Worm (Caenorhabditis elegans): ENCODE data around the gene F47C12.8.

The F47C12.8 gene

ce11 chrIV:3963498-3963897 lies 34.9 kb downstream of the F47C12.8 start:
- TF ChIP-seq nhr-48 (tag; optimal IDR thresholded peaks at IDR 0.05) (no peak), mep-1 (tag; optimal IDR thresholded peaks at IDR 0.05) (no peak), hlh-11 (tag; optimal IDR thresholded peaks at IDR 0.05) (no peak), dmd-6 (GFP tag; IDR thresholded peaks at IDR 0.05) (peak; percentile 22; the same call in 1 of the 2 replicates), ceh-32 (tag; optimal IDR thresholded peaks at IDR 0.05; ENCODE audit: poor library complexity) (no peak), nhr-28 (tag; optimal IDR thresholded peaks at IDR 0.05) (peak; percentile 64), hlh-30 (tag; optimal IDR thresholded peaks at IDR 0.05; ENCODE audit: insufficient read depth) (peak; percentile 9), duxl-1 (tag; optimal IDR thresholded peaks at IDR 0.05; ENCODE audit: poor library complexity) (no peak), ZK337.2 (GFP tag; IDR thresholded peaks at IDR 0.05) (no peak), dpl-1 (GFP tag; optimal IDR thresholded peaks at IDR 0.05) (no peak), tra-1 (GFP tag; IDR thresholded peaks at IDR 0.05) (no peak), Y5F2A.4 (GFP tag; optimal IDR thresholded peaks at IDR 0.05) (no peak), zfp-2 (tag; optimal IDR thresholded peaks at IDR 0.05) (no peak), lin-38 (GFP tag; IDR thresholded peaks at IDR 0.05) (no peak), ceh-20 (GFP tag; IDR thresholded peaks at IDR 0.05) (no peak), nhr-111 (GFP tag; optimal IDR thresholded peaks at IDR 0.05) (no peak), aha-1 (tag) (no peak), lsy-2 (tag; optimal IDR thresholded peaks at IDR 0.05) (no peak)

- TF ChIP-seq snpc-1.2 (GFP tag; IDR thresholded peaks at IDR 0.05) = no peak
- no peak for TF ChIP-seq ztf-7 (tag; optimal IDR thresholded peaks at IDR 0.05)
- no peak for TF ChIP-seq lim-7 (GFP tag; IDR thresholded peaks at IDR 0.05)
- TF ChIP-seq nhr-25 (tag; optimal IDR thresholded peaks at IDR 0.05; ENCODE audit: borderline replicate concordance, insufficient read depth) = no peak
- TF ChIP-seq egl-43 (GFP tag; IDR thresholded peaks at IDR 0.05) = no peak
- no peak for TF ChIP-seq arid-1 (GFP tag; conservative IDR thresholded peaks at IDR 0.05)
- no peak for TF ChIP-seq lin-15B (tag; optimal IDR thresholded peaks at IDR 0.05)
- TF ChIP-seq cey-2 (tag; optimal IDR thresholded peaks at IDR 0.05; ENCODE audit: borderline replicate concordance, insufficient read depth) = no peak
- TF ChIP-seq lin-39 (tag; optimal IDR thresholded peaks at IDR 0.05) = no peak
- no peak for TF ChIP-seq zfp-2 (tag; optimal IDR thresholded peaks at IDR 0.05)
- TF ChIP-seq T20F7.1 (GFP tag; optimal IDR thresholded peaks at IDR 0.05) = no peak
- no peak for TF ChIP-seq nhr-76 (tag; optimal IDR thresholded peaks at IDR 0.05)
- TF ChIP-seq lsy-2 (tag; optimal IDR thresholded peaks at IDR 0.05) = no peak
- no peak for TF ChIP-seq ceh-32 (tag; optimal IDR thresholded peaks at IDR 0.05; ENCODE audit: poor library complexity)
- TF ChIP-seq fkh-10 (GFP tag; optimal IDR thresholded peaks at IDR 0.05) = no peak
- TF ChIP-seq nhr-111 (GFP tag; optimal IDR thresholded peaks at IDR 0.05) = no peak
- no peak for TF ChIP-seq jun-1 (tag; optimal IDR thresholded peaks at IDR 0.05)
- no peak for TF ChIP-seq dmd-6 (GFP tag; IDR thresholded peaks at IDR 0.05)
Observed at ce11 chrIV:3962584-3962983, 35.8 kb downstream of the F47C12.8 start, which contains the start of gene Y46C8AM.1. Gene Y46C8AM.1 (plus strand): TSS chrIV:3962884.

ce11 chrIV:3960396-3960795 lies 38.0 kb downstream of the F47C12.8 start, which contains the start of gene clec-75:
Gene clec-75 (plus strand): TSS chrIV:3960734.
- TF ChIP-seq R02D3.7 (tag; optimal IDR thresholded peaks at IDR 0.05) = no peak
- TF ChIP-seq nhr-28 (tag; optimal IDR thresholded peaks at IDR 0.05) = peak; percentile 43
- TF ChIP-seq zfp-3 (GFP tag; conservative IDR thresholded peaks at IDR 0.05) = no peak
- no peak for TF ChIP-seq F44E2.7 (GFP tag; IDR thresholded peaks at IDR 0.05)
- no peak for TF ChIP-seq lir-3 (tag; optimal IDR thresholded peaks at IDR 0.05)
- TF ChIP-seq hif-1 (tag; optimal IDR thresholded peaks at IDR 0.05) = no peak
- no peak for TF ChIP-seq zag-1 (tag; optimal IDR thresholded peaks at IDR 0.05)
- no peak for TF ChIP-seq cey-2 (tag; optimal IDR thresholded peaks at IDR 0.05; ENCODE audit: borderline replicate concordance, insufficient read depth)
- no peak for TF ChIP-seq Y105C5A.15 (GFP tag; IDR thresholded peaks at IDR 0.05)
- TF ChIP-seq ctbp-1 (GFP tag; IDR thresholded peaks at IDR 0.05) = no peak
- TF ChIP-seq ZK546.5 (tag; optimal IDR thresholded peaks at IDR 0.05) = no peak
- TF ChIP-seq pqm-1 (tag; optimal IDR thresholded peaks at IDR 0.05) = peak; percentile 73
- TF ChIP-seq dve-1 (tag; optimal IDR thresholded peaks at IDR 0.05; ENCODE audit: insufficient read depth) = no peak
- no peak for TF ChIP-seq daf-16 (GFP tag; optimal IDR thresholded peaks at IDR 0.05)
- peak; percentile 67 for TF ChIP-seq daf-16 (tag; optimal IDR thresholded peaks at IDR 0.05)
- TF ChIP-seq lin-29 (GFP tag; IDR thresholded peaks at IDR 0.05) = no peak
- no peak for TF ChIP-seq gei-8 (GFP tag; optimal IDR thresholded peaks at IDR 0.05)
- peak; percentile 29; the same call in 1 of the 2 replicates for TF ChIP-seq dmd-6 (GFP tag; IDR thresholded peaks at IDR 0.05)
- no peak for TF ChIP-seq ceh-28 (tag; optimal IDR thresholded peaks at IDR 0.05)
- no peak for TF ChIP-seq zip-2 (tag; optimal IDR thresholded peaks at IDR 0.05)
- no peak for TF ChIP-seq nhr-237 (tag; optimal IDR thresholded peaks at IDR 0.05)
